Fruit fly (Drosophila melanogaster): ENCODE measurements around the gene Jhbp4.

Jhbp4 gene

DNA sequence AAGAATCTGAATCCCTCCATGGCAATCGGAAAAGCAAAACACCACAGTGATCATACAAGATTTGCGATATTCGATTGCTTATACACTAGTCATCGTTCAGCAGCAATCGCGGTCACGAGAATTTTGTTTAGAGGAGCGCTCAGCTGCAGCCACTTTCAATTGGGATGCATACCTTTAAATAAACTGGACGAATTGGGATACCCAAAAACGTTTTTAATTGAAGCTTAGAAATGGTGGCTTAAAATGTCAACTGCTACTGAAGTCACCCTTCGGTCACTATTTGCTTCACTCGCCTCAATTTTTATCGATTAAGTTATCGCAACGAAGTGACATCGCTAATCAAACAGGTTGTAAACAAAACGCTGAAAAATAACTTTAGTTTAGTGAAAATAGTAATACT, 6.1 kb downstream of the Jhbp4 start, which contains the start of the genes IKKbeta and CG5013 (continued):
- 0 out of 3 replicates have a peak, but pooled peaks have one; percentile 22 for TF ChIP-seq ase (GFP tag; IDR thresholded peaks at IDR 0.05)
- peak; percentile 33; the same call in 1 of the 2 replicates for TF ChIP-seq HLH3B (GFP tag; IDR thresholded peaks at IDR 0.05)
- peak; percentile 74 for TF ChIP-seq CG6791 (GFP tag; IDR thresholded peaks at IDR 0.05; ENCODE audit: partially characterized antibody)
- peak; percentile 54 for TF ChIP-seq dm (GFP tag; optimal IDR thresholded peaks at IDR 0.05)
- TF ChIP-seq Sry-β (GFP tag; optimal IDR thresholded peaks at IDR 0.05): peak; percentile 5
- no peak for TF ChIP-seq CG6175 (GFP tag; IDR thresholded peaks at IDR 0.05)

DNA sequence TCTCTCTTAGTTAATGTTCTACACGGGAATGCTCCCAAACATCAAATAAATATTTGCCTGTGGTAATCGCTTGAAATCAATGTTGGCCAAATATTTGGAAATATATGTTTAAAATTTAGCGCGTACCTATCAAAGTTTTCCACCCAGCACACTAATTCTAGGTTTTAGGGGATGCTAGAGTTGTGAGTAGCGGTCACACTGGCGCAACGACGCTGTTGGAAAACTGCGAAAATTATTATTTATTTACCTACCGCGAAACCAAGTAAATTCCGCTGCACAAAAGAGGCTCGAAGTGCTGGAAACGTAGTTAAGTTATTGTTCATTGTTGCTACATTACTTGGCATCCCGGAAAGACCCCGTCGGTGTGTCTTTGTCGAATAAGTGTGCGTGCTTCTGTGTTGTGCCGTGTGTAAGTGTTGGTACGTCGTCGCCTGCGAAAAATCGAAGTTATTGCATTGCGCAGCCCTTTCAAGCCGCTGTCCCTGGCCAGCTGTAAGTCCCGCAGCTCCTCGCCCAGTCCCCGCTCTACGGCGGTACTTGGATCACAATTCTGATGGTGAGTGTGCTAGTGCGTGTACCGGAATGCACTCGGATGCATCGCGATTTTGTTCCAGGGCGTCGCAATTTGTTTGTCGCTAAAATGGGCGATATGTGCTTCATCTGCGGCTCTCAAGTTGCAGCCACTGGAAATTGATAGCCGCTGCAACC, 7.5 kb downstream of the Jhbp4 start, which contains the start of gene msps:
Gene msps, plus strand, starts transcription at position 181 of the 708 bp plus-strand sequence.
- TF ChIP-seq Dip3 (GFP tag; optimal IDR thresholded peaks at IDR 0.05) (no peak), Adf1 (GFP tag; IDR thresholded peaks at IDR 0.05) (no peak; the same call in 1 of the 2 replicates), Dref (GFP tag; IDR thresholded peaks at IDR 0.05) (peak; percentile 32; the same call in 1 of the 2 replicates), HLH54F (GFP tag; optimal IDR thresholded peaks at IDR 0.05) (no peak), CG32767 (GFP tag; IDR thresholded peaks at IDR 0.05) (no peak), CG2678 (tag; optimal IDR thresholded peaks at IDR 0.05) (no peak), Deaf1 (tag; optimal IDR thresholded peaks at IDR 0.05) (no peak), CG17385 (GFP tag; optimal IDR thresholded peaks at IDR 0.05) (no peak), CG6254 (GFP tag; optimal IDR thresholded peaks at IDR 0.05) (no peak), CG8478 (optimal IDR thresholded peaks at IDR 0.05) (no peak), da (GFP tag; optimal IDR thresholded peaks at IDR 0.05) (no peak), Hr39 (optimal IDR thresholded peaks at IDR 0.05) (no peak), Nf-YA (GFP tag; IDR thresholded peaks at IDR 0.05) (no peak), CG4707 (GFP tag; optimal IDR thresholded peaks at IDR 0.05) (no peak), CG9932 (GFP tag; IDR thresholded peaks at IDR 0.05) (no peak), en (GFP tag; optimal IDR thresholded peaks at IDR 0.05) (no peak), Rfx (GFP tag; IDR thresholded peaks at IDR 0.05) (no peak), Vsx1 (GFP tag; optimal IDR thresholded peaks at IDR 0.05) (no peak), CG31388 (GFP tag; optimal IDR thresholded peaks at IDR 0.05) (no peak), abd-A (tag; optimal IDR thresholded peaks at IDR 0.05) (no peak), Bdp1 (GFP tag; optimal IDR thresholded peaks at IDR 0.05) (no peak), CG18476 (GFP tag; optimal IDR thresholded peaks at IDR 0.05) (no peak), CG6683 (GFP tag; optimal IDR thresholded peaks at IDR 0.05) (no peak), fru (optimal IDR thresholded peaks at IDR 0.05) (no peak), ash1 (GFP tag; optimal IDR thresholded peaks at IDR 0.05) (no peak), CG7987 (GFP tag; optimal IDR thresholded peaks at IDR 0.05) (no peak), Mes4 (GFP tag; optimal IDR thresholded peaks at IDR 0.05) (no peak), Chrac-16 (GFP tag; optimal IDR thresholded peaks at IDR 0.05) (no peak), kah (GFP tag; optimal IDR thresholded peaks at IDR 0.05) (no peak), croc (GFP tag; conservative IDR thresholded peaks at IDR 0.05) (no peak), Hr3 (GFP tag; optimal IDR thresholded peaks at IDR 0.05) (no peak), row (GFP tag; IDR thresholded peaks at IDR 0.05) (0 out of 3 replicates have a peak, but pooled peaks have one; percentile 17), CG1602 (GFP tag; optimal IDR thresholded peaks at IDR 0.05) (no peak), CG14710 (tag; optimal IDR thresholded peaks at IDR 0.05) (peak; percentile 62), CG17359 (tag; optimal IDR thresholded peaks at IDR 0.05) (no peak), B-H2 (GFP tag; optimal IDR thresholded peaks at IDR 0.05) (no peak), crol (GFP tag; IDR thresholded peaks at IDR 0.05) (no peak), grn (GFP tag; optimal IDR thresholded peaks at IDR 0.05) (no peak), CG9876 (GFP tag; optimal IDR thresholded peaks at IDR 0.05) (no peak), stc (GFP tag; IDR thresholded peaks at IDR 0.05) (no peak), CG11504 (tag; optimal IDR thresholded peaks at IDR 0.05) (peak; percentile 0), rib (GFP tag; IDR thresholded peaks at IDR 0.05) (no peak), CG10462 (GFP tag; optimal IDR thresholded peaks at IDR 0.05) (no peak), tap (tag; optimal IDR thresholded peaks at IDR 0.05) (no peak), Antp (GFP tag; optimal IDR thresholded peaks at IDR 0.05) (no peak)
